Worm (Caenorhabditis elegans): ENCODE results near the gene lep-2.

Gene lep-2

DNA sequence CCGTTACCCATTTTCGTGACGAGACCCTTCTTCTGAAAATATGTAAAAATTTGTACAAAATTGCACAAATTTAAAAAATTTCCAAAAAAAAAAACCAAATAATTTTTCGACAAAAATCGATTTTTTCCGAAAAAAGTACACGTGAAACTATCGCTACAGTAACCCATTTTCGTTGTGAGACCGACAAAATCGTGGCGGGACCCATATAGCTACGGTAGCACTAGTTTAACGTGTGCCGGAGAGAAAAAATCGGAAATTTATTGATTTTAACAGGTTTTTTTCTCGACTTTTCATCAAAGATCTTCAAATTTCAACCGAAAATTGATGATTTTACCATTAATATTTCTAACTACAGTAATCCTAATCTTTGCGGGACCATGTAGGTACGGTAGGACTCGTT is 31.9 kb upstream of the lep-2 start:
- TF ChIP-seq snpc-4 (tag; optimal IDR thresholded peaks at IDR 0.05) = no peak
- TF ChIP-seq mml-1 (tag; optimal IDR thresholded peaks at IDR 0.05) = no peak
- no peak for TF ChIP-seq nhr-23 (tag; optimal IDR thresholded peaks at IDR 0.05)
- no peak for TF ChIP-seq fkh-2 (tag; optimal IDR thresholded peaks at IDR 0.05)
- TF ChIP-seq hmg-11 (tag; optimal IDR thresholded peaks at IDR 0.05) = no peak
- no peak for TF ChIP-seq elt-2 (tag; optimal IDR thresholded peaks at IDR 0.05)
- TF ChIP-seq lin-39 (tag; optimal IDR thresholded peaks at IDR 0.05) = no peak
- TF ChIP-seq ZK546.5 (tag; optimal IDR thresholded peaks at IDR 0.05) = no peak
- TF ChIP-seq ztf-4 (tag; optimal IDR thresholded peaks at IDR 0.05) = no peak
- TF ChIP-seq nhr-25 (tag; optimal IDR thresholded peaks at IDR 0.05) = no peak
- TF ChIP-seq nhr-76 (tag; optimal IDR thresholded peaks at IDR 0.05) = no peak
- no peak for TF ChIP-seq ztf-11 (tag; optimal IDR thresholded peaks at IDR 0.05)
- TF ChIP-seq elt-3 (tag; optimal IDR thresholded peaks at IDR 0.05) = no peak
- TF ChIP-seq sea-2 (GFP tag; optimal IDR thresholded peaks at IDR 0.05) = no peak
- TF ChIP-seq unc-39 (tag; optimal IDR thresholded peaks at IDR 0.05) = no peak
- TF ChIP-seq nhr-12 (tag; optimal IDR thresholded peaks at IDR 0.05) = no peak

ce11 chrIV:961862-962261 is 30.2 kb upstream of the lep-2 start:
- TF ChIP-seq fkh-10 (GFP tag; optimal IDR thresholded peaks at IDR 0.05) = peak; percentile 14
- TF ChIP-seq nhr-237 (tag; optimal IDR thresholded peaks at IDR 0.05) = no peak

ce11 chrIV:971122-971521 is 21.0 kb upstream of the lep-2 start:
- TF ChIP-seq fkh-10 (GFP tag; optimal IDR thresholded peaks at IDR 0.05) (no peak), elt-3 (tag; optimal IDR thresholded peaks at IDR 0.05) (no peak), fkh-2 (tag; optimal IDR thresholded peaks at IDR 0.05) (no peak), nhr-67 (tag; optimal IDR thresholded peaks at IDR 0.05) (no peak), nhr-11 (tag; optimal IDR thresholded peaks at IDR 0.05) (no peak), skn-1 (tag; optimal IDR thresholded peaks at IDR 0.05) (no peak), unc-39 (tag; optimal IDR thresholded peaks at IDR 0.05) (no peak), aly-2 (tag; optimal IDR thresholded peaks at IDR 0.05) (no peak), ceh-16 (tag; optimal IDR thresholded peaks at IDR 0.05) (no peak)

- no peak for TF ChIP-seq lin-15B (tag; optimal IDR thresholded peaks at IDR 0.05)
- TF ChIP-seq daf-12 (tag; optimal IDR thresholded peaks at IDR 0.05) = no peak
- TF ChIP-seq tbx-2 (tag; optimal IDR thresholded peaks at IDR 0.05) = no peak
- TF ChIP-seq snpc-4 (tag; optimal IDR thresholded peaks at IDR 0.05) = no peak
- no peak for TF ChIP-seq nhr-12 (tag; optimal IDR thresholded peaks at IDR 0.05)
- no peak for TF ChIP-seq ZK546.5 (tag; optimal IDR thresholded peaks at IDR 0.05)
Measured at ce11 chrIV:972401-972800, 19.7 kb upstream of the lep-2 start.

DNA sequence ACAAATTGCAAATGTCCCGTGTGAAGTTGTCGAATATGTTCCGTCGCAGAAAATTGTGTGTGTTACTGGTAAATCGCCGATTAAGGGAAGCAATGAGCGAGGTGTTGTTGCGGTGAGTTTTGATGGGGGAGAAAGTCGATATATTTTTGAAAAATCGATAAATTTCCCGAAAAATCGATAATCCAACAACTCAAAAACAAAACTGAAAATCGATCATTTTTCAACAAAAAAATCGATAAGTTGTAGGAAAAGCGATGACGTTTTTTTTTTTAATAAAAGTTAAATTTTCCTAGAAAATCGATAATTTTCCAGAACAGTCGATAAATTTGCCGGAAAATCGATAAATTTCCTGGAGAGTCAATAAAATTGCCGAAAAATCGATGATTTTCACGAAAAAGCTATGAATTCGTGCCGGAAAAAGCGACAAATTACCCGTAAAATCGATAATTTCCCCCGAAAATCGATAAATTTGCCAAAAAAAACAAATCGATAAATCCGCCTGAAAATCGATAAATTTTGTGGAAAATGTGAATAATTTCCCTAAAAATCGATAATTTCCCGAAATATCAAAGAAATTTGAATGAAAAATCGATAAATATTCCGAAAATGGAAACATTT is 19.2 kb upstream of the lep-2 start:
- TF ChIP-seq mml-1 (tag; optimal IDR thresholded peaks at IDR 0.05) (no peak), eor-1 (tag; optimal IDR thresholded peaks at IDR 0.05) (no peak), elt-2 (tag; optimal IDR thresholded peaks at IDR 0.05) (no peak), ceh-16 (tag; optimal IDR thresholded peaks at IDR 0.05) (no peak), ceh-28 (tag; optimal IDR thresholded peaks at IDR 0.05) (peak; percentile 87), unc-39 (tag; optimal IDR thresholded peaks at IDR 0.05) (no peak)

ce11 chrIV:976372-976771 is 15.7 kb upstream of the lep-2 start:
- TF ChIP-seq ceh-16 (tag; optimal IDR thresholded peaks at IDR 0.05) (no peak), nhr-43 (tag; optimal IDR thresholded peaks at IDR 0.05; ENCODE audit: poor library complexity, severe bottlenecking) (no peak), lin-15B (tag; optimal IDR thresholded peaks at IDR 0.05) (no peak), elt-2 (tag; optimal IDR thresholded peaks at IDR 0.05) (peak; percentile 55), zag-1 (tag; optimal IDR thresholded peaks at IDR 0.05) (no peak), daf-12 (tag; optimal IDR thresholded peaks at IDR 0.05) (no peak)

- peak; percentile 98 for TF ChIP-seq ceh-28 (tag; optimal IDR thresholded peaks at IDR 0.05)
Measured at ce11 chrIV:977793-978192, 14.3 kb upstream of the lep-2 start.

All from whole organism, L3 larva.